Worm (Caenorhabditis elegans) whole organism, young adult: ENCODE results near the gene msp-57.
A peak's percentile ranks its signal among the peaks of the same experiment; 100 is the strongest.

ENCODE experiments used
- B0035.1 ChIP-seq: sonication (generic microtip); optimal IDR thresholded peaks from 2 replicates; lab custom pipeline; 2016; ENCODE audit warnings: missing genetic modification characterization, mild to moderate bottlenecking, missing compliant biosample characterization, missing genotype, missing genetic modification reagents
- D2030.7 ChIP-seq: fragments of 200-800 bp; sonication (Bioruptor generic); IDR thresholded peaks from 2 replicates; pipeline ENCODE4 v1.3.6; 2022; ENCODE audit warnings: missing genetic modification reagents, missing genetic modification characterization, missing compliant biosample characterization
- F10E7.11 ChIP-seq: sonication (generic microtip); optimal IDR thresholded peaks from 2 replicates; lab custom pipeline; 2017; ENCODE audit warnings: mild to moderate bottlenecking, missing genetic modification characterization, moderate library complexity, missing compliant biosample characterization
- F23B12.7 ChIP-seq: sonication (generic microtip); optimal IDR thresholded peaks from 2 replicates; lab custom pipeline; 2017; ENCODE audit warnings: missing genetic modification characterization, mild to moderate bottlenecking, missing compliant biosample characterization, antibody characterized with exemption, moderate library complexity; ENCODE audit not compliant: insufficient read depth
- F52B5.7 ChIP-seq: sonication (generic microtip); optimal IDR thresholded peaks from 2 replicates; lab custom pipeline; 2016; ENCODE audit warnings: mild to moderate bottlenecking, missing genetic modification characterization, missing compliant biosample characterization
- K12H6.12 ChIP-seq: fragments of 200-800 bp; sonication (Bioruptor generic); optimal IDR thresholded peaks from 2 replicates; lab custom pipeline; 2018; ENCODE audit warnings: mild to moderate bottlenecking, missing genetic modification characterization, missing compliant biosample characterization
- Y56A3A.18 ChIP-seq: fragments of 200-800 bp; sonication (Bioruptor generic); IDR thresholded peaks from 2 replicates; pipeline ENCODE4 v1.3.6; 2022; ENCODE audit warnings: missing genetic modification reagents, missing genetic modification characterization, missing compliant biosample characterization
- ZK185.1 ChIP-seq: sonication (generic microtip); optimal IDR thresholded peaks from 2 replicates; lab custom pipeline; 2016; ENCODE audit warnings: mild to moderate bottlenecking, missing genetic modification characterization, missing compliant biosample characterization; ENCODE audit not compliant: poor library complexity, severe bottlenecking
- akir-1 ChIP-seq: fragments of 200-800 bp; sonication (Bioruptor generic); optimal IDR thresholded peaks from 2 replicates; lab custom pipeline; 2018; ENCODE audit warnings: mild to moderate bottlenecking, missing genetic modification characterization, moderate library complexity, missing compliant biosample characterization
- aptf-2 ChIP-seq: fragments of 200-800 bp; sonication (Bioruptor generic); conservative IDR thresholded peaks from 2 replicates; pipeline ENCODE4 v1.3.6; 2022; ENCODE audit warnings: missing genetic modification reagents, missing genetic modification characterization, missing compliant biosample characterization
- bed-1 ChIP-seq: fragments of 200-800 bp; sonication (Bioruptor generic); IDR thresholded peaks from 2 replicates; pipeline ENCODE4 v1.3.6; 2022; ENCODE audit warnings: missing genetic modification reagents, missing genetic modification characterization, missing compliant biosample characterization
- cebp-1 ChIP-seq, 2 experiments: fragments of 200-800 bp in 1 of 2; sonication (Bioruptor generic) in 1 of 2; sonication (generic microtip) in 1 of 2; IDR thresholded peaks in 1 of 2; optimal IDR thresholded peaks in 1 of 2; 2 replicates each; pipeline versions ENCODE4 v1.3.6 to Lab custom; 2017 to 2022; ENCODE audit warnings: missing compliant biosample characterization in 2 of 2, missing genetic modification characterization in 2 of 2, mild to moderate bottlenecking in 1 of 2, missing genetic modification reagents in 1 of 2, moderate library complexity in 1 of 2
- dpl-1 ChIP-seq: fragments of 150-350 bp; optimal IDR thresholded peaks from 2 replicates; lab custom pipeline; 2014; ENCODE audit warnings: missing biosample characterization, missing genetic modification reagents, missing genetic modification characterization
- efl-1 ChIP-seq: fragments of 150-350 bp; optimal IDR thresholded peaks from 2 replicates; lab custom pipeline; 2014; ENCODE audit warnings: missing biosample characterization, missing genetic modification reagents, missing genetic modification characterization
- egl-18 ChIP-seq: fragments of 200-800 bp; sonication (Bioruptor generic); IDR thresholded peaks from 2 replicates; pipeline ENCODE4 v1.3.6; 2022; ENCODE audit warnings: missing genetic modification reagents, missing genetic modification characterization, missing compliant biosample characterization
- ekl-4 ChIP-seq: fragments of 200-800 bp; sonication (Bioruptor generic); IDR thresholded peaks from 2 replicates; pipeline ENCODE4 v1.3.6; 2022; ENCODE audit warnings: missing genetic modification reagents, missing genetic modification characterization, missing compliant biosample characterization
- fkh-3 ChIP-seq: sonication (generic microtip); optimal IDR thresholded peaks from 2 replicates; lab custom pipeline; 2016; ENCODE audit warnings: mild to moderate bottlenecking, missing genetic modification characterization, missing compliant biosample characterization
- hmg-1.2 ChIP-seq: fragments of 200-800 bp; sonication (Bioruptor generic); IDR thresholded peaks from 2 replicates; pipeline ENCODE4 v1.3.6; 2022; ENCODE audit warnings: missing genetic modification reagents, missing genetic modification characterization, missing compliant biosample characterization
- lin-26 ChIP-seq: fragments of 200-800 bp; sonication (Bioruptor generic); IDR thresholded peaks from 2 replicates; pipeline ENCODE4 v1.3.6; 2022; ENCODE audit warnings: missing genetic modification reagents, missing genetic modification characterization, missing compliant biosample characterization
- lsl-1 ChIP-seq: fragments of 200-800 bp; sonication (Bioruptor generic); optimal IDR thresholded peaks from 2 replicates; lab custom pipeline; 2018; ENCODE audit warnings: mild to moderate bottlenecking, missing genetic modification characterization, moderate library complexity, missing compliant biosample characterization
- madf-3 ChIP-seq: fragments of 200-800 bp; sonication (Bioruptor generic); IDR thresholded peaks from 2 replicates; pipeline ENCODE4 v1.3.6; 2022; ENCODE audit warnings: missing genetic modification reagents, missing genetic modification characterization, missing compliant biosample characterization
- nfya-1 ChIP-seq: sonication (generic microtip); optimal IDR thresholded peaks from 2 replicates; lab custom pipeline; 2017; ENCODE audit warnings: antibody characterized with exemption, missing compliant biosample characterization, missing genetic modification characterization, borderline replicate concordance; ENCODE audit not compliant: insufficient read depth
- nfyb-1 ChIP-seq: fragments of 200-800 bp; sonication (Bioruptor generic); IDR thresholded peaks from 2 replicates; pipeline ENCODE4 v1.3.6; 2022; ENCODE audit warnings: missing genetic modification reagents, missing genetic modification characterization, missing compliant biosample characterization
- nhr-27 ChIP-seq: fragments of 200-800 bp; sonication (Bioruptor generic); optimal IDR thresholded peaks from 2 replicates; lab custom pipeline; 2018; ENCODE audit warnings: mild to moderate bottlenecking, missing genetic modification characterization, moderate library complexity, missing compliant biosample characterization
- nhr-80 ChIP-seq: sonication (generic microtip); optimal IDR thresholded peaks from 2 replicates; lab custom pipeline; 2016; ENCODE audit warnings: missing genetic modification characterization, missing compliant biosample characterization
- snpc-4 ChIP-seq, 5 experiments: fragments of 150-350 bp in 1 of 5; sonication (generic microtip) in 4 of 5; optimal IDR thresholded peaks; 2 replicates each; lab custom pipeline; 2014 to 2018; ENCODE audit warnings: missing genetic modification characterization in 5 of 5, missing biosample characterization in 3 of 5, antibody characterized with exemption in 2 of 5, mild to moderate bottlenecking in 2 of 5, missing compliant biosample characterization in 2 of 5, missing genotype in 2 of 5, moderate library complexity in 2 of 5, missing genetic modification reagents in 1 of 5
- tbp1 ChIP-seq: fragments of 200-800 bp; sonication (Bioruptor generic); optimal IDR thresholded peaks from 2 replicates; lab custom pipeline; 2018; ENCODE audit warnings: mild to moderate bottlenecking, missing genetic modification characterization, missing compliant biosample characterization
- unc-62 ChIP-seq: fragments of 150-350 bp; optimal IDR thresholded peaks from 2 replicates; lab custom pipeline; 2014; ENCODE audit warnings: missing biosample characterization, missing genetic modification reagents, missing genetic modification characterization
- zfh-2 ChIP-seq: fragments of 200-800 bp; sonication (Bioruptor generic); conservative IDR thresholded peaks from 2 replicates; pipeline ENCODE4 v1.3.6; 2022; ENCODE audit warnings: missing genetic modification reagents, missing genetic modification characterization, missing compliant biosample characterization
- ztf-25 ChIP-seq: fragments of 200-800 bp; sonication (Bioruptor generic); IDR thresholded peaks from 2 replicates; pipeline ENCODE4 v1.3.6; 2022; ENCODE audit warnings: missing genetic modification reagents, missing genetic modification characterization, missing compliant biosample characterization

The msp-57 gene

DNA sequence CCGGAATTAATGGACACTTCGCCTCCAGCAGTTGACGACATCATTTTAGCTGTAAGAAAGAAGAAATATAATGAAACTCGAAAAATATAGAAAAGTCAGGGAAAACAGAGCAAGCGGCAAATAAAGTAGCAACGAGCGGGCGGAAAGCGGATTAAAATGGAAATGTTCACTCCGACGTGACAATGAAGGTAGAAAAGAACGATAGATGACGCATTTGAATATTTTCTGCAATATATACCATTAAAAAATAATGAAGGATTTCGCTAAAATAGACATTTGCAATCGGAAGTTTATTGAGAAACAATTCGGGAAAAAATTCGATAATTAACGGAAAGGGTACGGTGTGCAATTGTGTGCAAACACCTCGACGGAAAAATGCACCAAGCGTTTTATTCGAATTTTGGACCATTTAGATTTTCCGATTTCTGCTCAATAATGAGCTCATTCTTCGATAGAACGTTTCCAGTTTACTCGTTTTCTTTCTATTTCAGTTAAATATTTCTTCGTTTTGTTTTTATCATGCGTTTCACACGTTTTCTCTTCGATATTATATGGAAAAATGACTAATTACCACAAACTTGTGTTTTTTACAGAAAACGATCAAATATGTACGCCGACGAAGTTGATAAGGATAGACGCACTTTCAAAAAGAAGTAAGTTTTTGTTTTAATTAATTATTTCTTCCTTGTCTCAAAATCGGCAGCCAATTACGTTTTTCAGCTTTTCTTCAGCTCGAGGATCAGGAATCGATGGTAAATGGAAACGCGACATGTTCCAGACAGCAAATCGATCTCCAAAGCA is 28.8 kb downstream of the msp-57 start, which contains the start of the genes snpn-1 and C02B10.4:
TSS of gene snpn-1 (minus strand) at position 51 of the 801 bp plus-strand sequence.
TSS of gene C02B10.4 (plus strand) at position 594 of the 801 bp plus-strand sequence.
- TF ChIP-seq madf-3: no peak
- peak; percentile 8 for TF ChIP-seq tbp1 (GFP tag; lab: Kevin White, UChicago)
- TF ChIP-seq dpl-1 (GFP tag; lab: Kevin White, UChicago): no peak
- TF ChIP-seq zfh-2 (GFP tag; lab: Robert Waterston, UW): no peak
- peak; percentile 15 for TF ChIP-seq snpc-4 (GFP tag; optimal IDR thresholded peaks at IDR 0.05; lab: Kevin White, UChicago)
- peak in 3 of 4 experiments; percentile 7 to 73 (median 71) for TF ChIP-seq snpc-4 (tag; optimal IDR thresholded peaks at IDR 0.05; lab: Kevin White, UChicago)
- TF ChIP-seq cebp-1 (GFP tag; IDR thresholded peaks at IDR 0.05; lab: Robert Waterston, UW): no peak
- peak; percentile 8 for TF ChIP-seq cebp-1 (tag; optimal IDR thresholded peaks at IDR 0.05; lab: Kevin White, UChicago)
- no peak for TF ChIP-seq B0035.1 (tag; lab: Kevin White, UChicago)
- TF ChIP-seq F23B12.7 (tag; lab: Kevin White, UChicago): peak; percentile 10
- TF ChIP-seq lsl-1 (GFP tag; lab: Kevin White, UChicago): peak; percentile 76
- TF ChIP-seq aptf-2 (GFP tag; lab: Robert Waterston, UW): no peak
- no peak for TF ChIP-seq lin-26 (GFP tag; lab: Robert Waterston, UW)

DNA sequence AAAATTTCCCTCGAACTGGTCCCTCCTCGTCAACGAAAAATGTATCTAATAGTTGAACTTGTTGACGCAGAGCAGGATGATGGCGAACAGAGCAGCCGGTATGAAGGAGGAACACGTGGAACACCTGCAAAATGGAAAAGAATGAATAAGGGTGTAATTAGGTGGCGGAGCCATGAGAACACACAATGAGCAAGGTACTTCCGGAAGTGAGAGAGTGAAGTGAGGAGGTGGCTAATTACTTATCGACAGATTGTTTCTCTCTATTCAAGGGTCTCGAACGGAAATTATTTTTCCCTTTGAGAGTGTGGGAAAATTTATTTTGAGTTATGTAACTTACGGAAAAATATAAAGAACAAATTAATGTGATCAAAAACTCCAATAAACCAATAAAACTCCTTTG is 31.1 kb downstream of the msp-57 start:
- TF ChIP-seq D2030.7 (GFP tag; lab: Robert Waterston, UW) (no peak), nfya-1 (tag; lab: Kevin White, UChicago) (no peak), akir-1 (GFP tag; lab: Kevin White, UChicago) (no peak), egl-18 (no peak), unc-62 (GFP tag; lab: Kevin White, UChicago) (no peak)

DNA sequence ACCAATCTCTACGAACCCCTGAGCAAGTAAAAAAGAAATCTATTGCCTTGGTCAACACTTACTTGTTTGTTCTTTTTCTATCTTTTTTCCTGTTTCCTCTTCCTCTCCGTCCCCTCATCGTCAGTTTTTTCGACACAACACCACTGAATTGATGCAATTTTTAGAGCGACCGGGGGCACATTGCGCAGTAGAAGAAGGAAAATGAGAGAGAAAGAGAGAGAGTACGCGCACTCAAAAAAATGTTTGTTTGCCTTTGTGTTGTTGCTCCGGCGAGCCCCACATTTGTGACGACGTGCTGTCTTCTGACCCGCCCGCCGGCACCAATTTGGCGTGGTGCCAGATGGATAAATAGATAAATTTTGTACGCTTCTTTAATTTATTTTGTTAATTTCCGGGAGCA is 37.8 kb downstream of the msp-57 start:
- peak; percentile 17 for TF ChIP-seq K12H6.12 (tag; lab: Kevin White, UChicago)
- 0 out of 2 replicates have a peak, but pooled peaks have one; percentile 21 for TF ChIP-seq nfyb-1 (GFP tag; lab: Robert Waterston, UW)
- no peak for TF ChIP-seq bed-1 (GFP tag; lab: Robert Waterston, UW)

- TF ChIP-seq nhr-80 (tag; lab: Kevin White, UChicago) (no peak), fkh-3 (tag; lab: Kevin White, UChicago) (no peak), nhr-27 (tag; lab: Kevin White, UChicago) (no peak), efl-1 (no peak)
These were observed 39.6 kb downstream of the msp-57 start for ce11 chrIV:5101945-5102344.

ce11 chrIV:5103229-5103894 is 41.0 kb downstream of the msp-57 start, which contains the start of gene C02B10.3:
Gene C02B10.3 (minus strand): TSS chrIV:5103279.
- TF ChIP-seq hmg-1.2 (GFP tag; lab: Robert Waterston, UW) (peak; percentile 7; the same call in 1 of the 2 replicates), K12H6.12 (tag; lab: Kevin White, UChicago) (peak; percentile 36), F52B5.7 (no peak)

ce11 chrIV:5108971-5109370 is 46.6 kb downstream of the msp-57 start:
- no peak for TF ChIP-seq tbp1 (GFP tag; lab: Kevin White, UChicago)
- no peak for TF ChIP-seq ZK185.1 (tag; lab: Kevin White, UChicago)
- no peak for TF ChIP-seq Y56A3A.18 (GFP tag; lab: Robert Waterston, UW)
- no peak for TF ChIP-seq efl-1
- no peak for TF ChIP-seq F10E7.11 (tag; lab: Kevin White, UChicago)
- no peak for TF ChIP-seq ekl-4 (GFP tag; lab: Robert Waterston, UW)
- no peak for TF ChIP-seq ztf-25
- TF ChIP-seq lsl-1 (GFP tag; lab: Kevin White, UChicago): no peak
